Worm (Caenorhabditis elegans) whole organism, mixed stage, embryonic: ENCODE results near the gene ttr-7.
A peak's percentile ranks its signal among the peaks of the same experiment; 100 is the strongest.

Source experiments
- elt-3 ChIP-seq: fragments of 150-350 bp; optimal IDR thresholded peaks from 2 replicates; lab custom pipeline; 2014; ENCODE audit warnings: missing biosample characterization, missing genetic modification characterization
- nhr-28 ChIP-seq: fragments of 150-350 bp; optimal IDR thresholded peaks from 2 replicates; lab custom pipeline; 2014; ENCODE audit warnings: missing biosample characterization, missing genetic modification characterization
- unc-62 ChIP-seq: fragments of 150-350 bp; optimal IDR thresholded peaks from 2 replicates; lab custom pipeline; 2014; ENCODE audit warnings: missing biosample characterization, missing genetic modification reagents, missing genetic modification characterization

- TF ChIP-seq elt-3 (tag; lab: Kevin White, UChicago) (peak; percentile 28), nhr-28 (tag; lab: Kevin White, UChicago) (no peak), unc-62 (GFP tag; lab: Kevin White, UChicago) (no peak)
Observed at ce11 chrIII:568815-569214, 37.0 kb upstream of the ttr-7 start.
